Fruit fly (Drosophila melanogaster) whole organism, embryonic: Measurements from ENCODE around the gene CG13064.

Experiments
- Adf1 ChIP-seq: fragments of 200-800 bp; sonication (Bioruptor generic); IDR thresholded peaks from 2 replicates; pipeline ENCODE4 v1.3.6; 2022; ENCODE audit warnings: missing biosample characterization, missing genetic modification characterization
- CG10274 ChIP-seq: fragments of 200-800 bp; sonication (Bioruptor generic); optimal IDR thresholded peaks from 3 replicates; lab custom pipeline; 2017; ENCODE audit warnings: missing biosample characterization, mild to moderate bottlenecking, missing genetic modification characterization
- CG10654 ChIP-seq: fragments of 200-800 bp; sonication (Bioruptor generic); optimal IDR thresholded peaks from 2 replicates; lab custom pipeline; 2016; ENCODE audit warnings: missing biosample characterization, missing genetic modification characterization
- CG13624 ChIP-seq: fragments of 200-800 bp; sonication (Bioruptor generic); optimal IDR thresholded peaks from 2 replicates; lab custom pipeline; 2016; ENCODE audit warnings: missing biosample characterization, missing genetic modification characterization
- CG13775 ChIP-seq: fragments of 200-800 bp; sonication (Bioruptor generic); optimal IDR thresholded peaks from 3 replicates; lab custom pipeline; 2017; ENCODE audit warnings: missing biosample characterization, mild to moderate bottlenecking, missing genetic modification characterization
- CG16815 ChIP-seq: fragments of 200-800 bp; sonication (Bioruptor generic); optimal IDR thresholded peaks from 3 replicates; lab custom pipeline; 2017; ENCODE audit warnings: missing biosample characterization, mild to moderate bottlenecking, missing genetic modification characterization
- CG17186 ChIP-seq: fragments of 200-800 bp; sonication (Bioruptor generic); optimal IDR thresholded peaks from 3 replicates; lab custom pipeline; 2017; ENCODE audit warnings: missing biosample characterization, missing genetic modification reagents, missing genetic modification characterization
- CG17328 ChIP-seq: fragments of 200-800 bp; sonication (Bioruptor generic); IDR thresholded peaks from 2 replicates; pipeline ENCODE4 v1.3.6; 2022; ENCODE audit warnings: missing biosample characterization, missing genetic modification characterization
- CG2199 ChIP-seq: fragments of 200-800 bp; sonication (Bioruptor generic); IDR thresholded peaks from 3 replicates; pipeline ENCODE4 v1.3.6; 2022; ENCODE audit warnings: missing biosample characterization, missing genetic modification characterization
- CG2202 ChIP-seq: fragments of 200-800 bp; sonication (Bioruptor generic); optimal IDR thresholded peaks from 2 replicates; lab custom pipeline; 2018; ENCODE audit warnings: missing biosample characterization, mild to moderate bottlenecking, missing genetic modification characterization
- CG30020 ChIP-seq: fragments of 200-800 bp; optimal IDR thresholded peaks from 2 replicates; lab custom pipeline; 2019; ENCODE audit warnings: missing biosample characterization, mild to moderate bottlenecking, missing genetic modification characterization, moderate library complexity
- CG3407 ChIP-seq: fragments of 200-800 bp; sonication (Bioruptor generic); optimal IDR thresholded peaks from 2 replicates; lab custom pipeline; 2018; ENCODE audit warnings: missing biosample characterization, mild to moderate bottlenecking, missing genetic modification characterization
- CG4282 ChIP-seq: fragments of 200-800 bp; sonication (Bioruptor generic); optimal IDR thresholded peaks from 2 replicates; lab custom pipeline; 2016; ENCODE audit warnings: missing biosample characterization, missing genetic modification characterization
- CG6654 ChIP-seq: fragments of 200-800 bp; sonication (Bioruptor generic); optimal IDR thresholded peaks from 2 replicates; lab custom pipeline; 2017; ENCODE audit warnings: missing biosample characterization, mild to moderate bottlenecking, missing genetic modification characterization
- CG7372 ChIP-seq: fragments of 200-800 bp; sonication (Bioruptor generic); IDR thresholded peaks from 2 replicates; pipeline ENCODE4 v1.3.6; 2022; ENCODE audit warnings: missing biosample characterization, missing genetic modification characterization
- CG7745 ChIP-seq: fragments of 200-800 bp; sonication (Bioruptor generic); optimal IDR thresholded peaks from 2 replicates; lab custom pipeline; 2018; ENCODE audit warnings: missing biosample characterization, mild to moderate bottlenecking, missing genetic modification characterization, moderate library complexity
- CG8388 ChIP-seq: fragments of 200-800 bp; sonication (Bioruptor generic); optimal IDR thresholded peaks from 2 replicates; lab custom pipeline; 2019; ENCODE audit warnings: missing biosample characterization, mild to moderate bottlenecking, missing genetic modification characterization, moderate library complexity
- CG9876 ChIP-seq: fragments of 200-800 bp; sonication (Bioruptor generic); optimal IDR thresholded peaks from 2 replicates; lab custom pipeline; 2016; ENCODE audit warnings: missing biosample characterization, missing genetic modification characterization
- Chrac-16 ChIP-seq: fragments of 200-800 bp; sonication (Bioruptor generic); optimal IDR thresholded peaks from 3 replicates; lab custom pipeline; 2016; ENCODE audit warnings: missing biosample characterization, missing genetic modification characterization
- Deaf1 ChIP-seq: fragments of 200-800 bp; optimal IDR thresholded peaks from 3 replicates; lab custom pipeline; 2019; ENCODE audit warnings: missing biosample characterization, mild to moderate bottlenecking, missing genetic modification characterization, moderate library complexity
- Dip3 ChIP-seq: fragments of 200-800 bp; sonication (Bioruptor generic); optimal IDR thresholded peaks from 3 replicates; lab custom pipeline; 2016; ENCODE audit warnings: missing biosample characterization, missing genetic modification characterization
- Ptx1 ChIP-seq: fragments of 200-800 bp; sonication (Bioruptor generic); IDR thresholded peaks from 2 replicates; pipeline ENCODE4 v1.3.6; 2022; ENCODE audit warnings: missing biosample characterization, missing genetic modification characterization
- Sry-β ChIP-seq: fragments of 200-800 bp; sonication (Bioruptor generic); optimal IDR thresholded peaks from 2 replicates; lab custom pipeline; 2018; ENCODE audit warnings: missing biosample characterization, mild to moderate bottlenecking, missing genetic modification characterization, moderate library complexity
- aop ChIP-seq: fragments of 200-800 bp; sonication (Bioruptor generic); IDR thresholded peaks from 2 replicates; pipeline ENCODE4 v1.3.6; 2022; ENCODE audit warnings: missing biosample characterization, missing genetic modification characterization
- az2 ChIP-seq: fragments of 200-800 bp; sonication (Bioruptor generic); optimal IDR thresholded peaks from 3 replicates; lab custom pipeline; 2016; ENCODE audit warnings: missing biosample characterization, missing genetic modification characterization
- cg ChIP-seq: fragments of 200-800 bp; sonication (Bioruptor generic); optimal IDR thresholded peaks from 3 replicates; lab custom pipeline; 2019; ENCODE audit warnings: missing biosample characterization, mild to moderate bottlenecking, missing genetic modification characterization, moderate library complexity
- ci ChIP-seq: fragments of 200-800 bp; sonication (Bioruptor generic); IDR thresholded peaks from 3 replicates; pipeline ENCODE4 v1.3.6; 2022; ENCODE audit warnings: missing biosample characterization, missing genetic modification characterization
- dm ChIP-seq: fragments of 200-800 bp; sonication (Bioruptor generic); optimal IDR thresholded peaks from 3 replicates; lab custom pipeline; 2016; ENCODE audit warnings: missing biosample characterization, missing genetic modification characterization
- fru ChIP-seq: fragments of >200 bp; optimal IDR thresholded peaks from 2 replicates; lab custom pipeline; 2017
- gt ChIP-seq: fragments of 200-800 bp; sonication (Bioruptor generic); IDR thresholded peaks from 2 replicates; pipeline ENCODE4 v1.3.6; 2022; ENCODE audit warnings: missing biosample characterization, missing genetic modification characterization
- jing ChIP-seq: fragments of 200-800 bp; sonication (Bioruptor generic); optimal IDR thresholded peaks from 2 replicates; lab custom pipeline; 2018; ENCODE audit warnings: missing biosample characterization, mild to moderate bottlenecking, missing genetic modification characterization
- kay ChIP-seq: fragments of 200-800 bp; sonication (Bioruptor generic); optimal IDR thresholded peaks from 2 replicates; lab custom pipeline; 2016; ENCODE audit warnings: missing biosample characterization, missing genetic modification characterization
- ken ChIP-seq: fragments of 200-800 bp; sonication (Bioruptor generic); IDR thresholded peaks from 3 replicates; pipeline ENCODE4 v1.3.6; 2022; ENCODE audit warnings: missing biosample characterization, missing genetic modification characterization
- luna ChIP-seq: fragments of 200-800 bp; sonication (Bioruptor generic); optimal IDR thresholded peaks from 2 replicates; lab custom pipeline; 2016; ENCODE audit warnings: missing biosample characterization, missing genetic modification characterization
- odd ChIP-seq: fragments of 200-800 bp; sonication (Bioruptor generic); optimal IDR thresholded peaks from 2 replicates; lab custom pipeline; 2017; ENCODE audit warnings: missing biosample characterization, mild to moderate bottlenecking, missing genetic modification characterization
- pb ChIP-seq: fragments of 200-800 bp; sonication (Bioruptor generic); optimal IDR thresholded peaks from 3 replicates; lab custom pipeline; 2016; ENCODE audit warnings: missing biosample characterization, missing genetic modification characterization
- pfk ChIP-seq: fragments of 200-800 bp; sonication (Bioruptor generic); optimal IDR thresholded peaks from 2 replicates; lab custom pipeline; 2018; ENCODE audit warnings: missing biosample characterization, mild to moderate bottlenecking, missing genetic modification characterization, moderate library complexity
- run ChIP-seq: fragments of 200-800 bp; sonication (Bioruptor generic); optimal IDR thresholded peaks from 3 replicates; lab custom pipeline; 2018; ENCODE audit warnings: missing biosample characterization, mild to moderate bottlenecking, missing genetic modification characterization
- scrt ChIP-seq: fragments of 200-800 bp; sonication (Bioruptor generic); optimal IDR thresholded peaks from 2 replicates; lab custom pipeline; 2018; ENCODE audit warnings: missing biosample characterization, mild to moderate bottlenecking, missing genetic modification characterization, moderate library complexity
- sens-2 ChIP-seq: fragments of 200-800 bp; sonication (Bioruptor generic); IDR thresholded peaks from 2 replicates; pipeline ENCODE4 v1.3.6; 2022; ENCODE audit warnings: missing biosample characterization, missing genetic modification characterization
- seq ChIP-seq: fragments of 200-800 bp; sonication (Bioruptor generic); IDR thresholded peaks from 2 replicates; pipeline ENCODE4 v1.3.6; 2022; ENCODE audit warnings: missing biosample characterization, missing genetic modification characterization
- tio ChIP-seq: fragments of 200-800 bp; sonication (Bioruptor generic); optimal IDR thresholded peaks from 2 replicates; lab custom pipeline; 2017; ENCODE audit warnings: missing biosample characterization, missing genetic modification characterization, inconsistent platforms
- usp ChIP-seq: fragments of >200 bp; optimal IDR thresholded peaks from 2 replicates; lab custom pipeline; 2017; ENCODE audit warnings: missing biosample characterization, missing genetic modification characterization
- wek ChIP-seq: fragments of 200-800 bp; sonication (Bioruptor generic); optimal IDR thresholded peaks from 3 replicates; lab custom pipeline; 2018; ENCODE audit warnings: missing biosample characterization, mild to moderate bottlenecking, missing genetic modification characterization, moderate library complexity

Gene CG13064

dm6 chr3L:16328207-16328891 is 48.1 kb downstream of the CG13064 start, which contains the start of gene CG13058 (continued):
- no peak for TF ChIP-seq usp (GFP tag; lab: Kevin White, UChicago)
- peak; percentile 71; the same call in 1 of the 2 replicates for TF ChIP-seq CG17328 (GFP tag; lab: Robert Waterston, UW)
- TF ChIP-seq CG17186 (GFP tag; lab: Kevin White, UChicago), result no peak
- TF ChIP-seq cg (GFP tag; lab: Kevin White, UChicago), result no peak
- no peak for TF ChIP-seq CG13624
- TF ChIP-seq fru (lab: Kevin White, UChicago), result no peak
- TF ChIP-seq CG2199 (GFP tag; lab: Robert Waterston, UW), result no peak
- peak; percentile 64 for TF ChIP-seq Ptx1 (GFP tag; lab: Robert Waterston, UW)
- peak; percentile 65 for TF ChIP-seq Dip3 (GFP tag; lab: Kevin White, UChicago)
- no peak for TF ChIP-seq wek (GFP tag; lab: Kevin White, UChicago)
- TF ChIP-seq CG7745 (tag; lab: Kevin White, UChicago), result no peak
- TF ChIP-seq aop (GFP tag; lab: Robert Waterston, UW), result no peak
- no peak for TF ChIP-seq CG7372
- peak; percentile 37 for TF ChIP-seq scrt
- peak; percentile 32 for TF ChIP-seq run (tag; lab: Kevin White, UChicago)
- TF ChIP-seq odd, result peak; percentile 64
- no peak for TF ChIP-seq gt (GFP tag; lab: Robert Waterston, UW)
- TF ChIP-seq Sry-β (GFP tag; lab: Kevin White, UChicago), result no peak
- peak; percentile 42 for TF ChIP-seq jing (GFP tag; lab: Kevin White, UChicago)
- peak; percentile 2 for TF ChIP-seq tio (GFP tag; lab: Kevin White, UChicago)
- peak; percentile 74 for TF ChIP-seq seq (GFP tag; lab: Robert Waterston, UW)
- no peak for TF ChIP-seq pfk (GFP tag; lab: Kevin White, UChicago)
- peak; percentile 36 for TF ChIP-seq CG13775
- TF ChIP-seq kay, result no peak
- TF ChIP-seq CG30020, result no peak
- TF ChIP-seq CG9876, result no peak
- peak; percentile 52 for TF ChIP-seq sens-2 (GFP tag; lab: Robert Waterston, UW)
- TF ChIP-seq CG2202 (tag; lab: Kevin White, UChicago), result no peak
- no peak for TF ChIP-seq CG3407 (GFP tag; lab: Kevin White, UChicago)
- peak; percentile 46 for TF ChIP-seq Adf1
- TF ChIP-seq az2 (GFP tag; lab: Kevin White, UChicago), result peak; percentile 42
- TF ChIP-seq dm (GFP tag; lab: Kevin White, UChicago), result peak; percentile 45
- TF ChIP-seq CG16815 (GFP tag; lab: Kevin White, UChicago), result peak; percentile 17
- TF ChIP-seq CG6654 (GFP tag; lab: Kevin White, UChicago), result no peak
- TF ChIP-seq ci (GFP tag; lab: Robert Waterston, UW), result peak; percentile 75
- 0 out of 3 replicates have a peak, but pooled peaks have one; percentile 36 for TF ChIP-seq ken
- no peak for TF ChIP-seq luna (GFP tag; lab: Kevin White, UChicago)
- TF ChIP-seq CG8388, result no peak
- TF ChIP-seq CG10274 (GFP tag; lab: Kevin White, UChicago), result peak; percentile 5
- no peak for TF ChIP-seq pb (GFP tag; lab: Kevin White, UChicago)
- TF ChIP-seq CG4282, result no peak
- TF ChIP-seq CG10654 (GFP tag; lab: Kevin White, UChicago), result no peak
- TF ChIP-seq Chrac-16, result peak; percentile 40
- TF ChIP-seq Deaf1 (tag; lab: Kevin White, UChicago), result no peak
